Worm (Caenorhabditis elegans): ENCODE measurements around the gene Y110A2AL.5.

ce11 chrII:2843088-2843487, 21.2 kb upstream of the Y110A2AL.5 start, which contains the start of gene Y110A2AL.7:
- no peak for TF ChIP-seq him-1 (tag; optimal IDR thresholded peaks at IDR 0.05)
- no peak for TF ChIP-seq W03F9.2 (tag; optimal IDR thresholded peaks at IDR 0.05)
